Fruit fly (Drosophila melanogaster) whole organism, embryonic: Measurements from ENCODE around the gene CG32645.
A peak's percentile ranks its signal among the peaks of the same experiment; 100 is the strongest.

Experiments used
- Atf6 ChIP-seq: fragments of 200-800 bp; sonication (Bioruptor generic); IDR thresholded peaks from 2 replicates; pipeline ENCODE4 v1.3.6; 2022; ENCODE audit warnings: missing biosample characterization, missing genetic modification characterization
- B-H1 ChIP-seq: fragments of 200-800 bp; sonication (Bioruptor generic); IDR thresholded peaks from 3 replicates; pipeline ENCODE4 v1.3.6; 2022; ENCODE audit warnings: missing biosample characterization, missing genetic modification characterization
- CG10209 ChIP-seq: fragments of 200-800 bp; sonication (Bioruptor generic); optimal IDR thresholded peaks from 3 replicates; lab custom pipeline; 2017; ENCODE audit warnings: missing biosample characterization, mild to moderate bottlenecking, missing genetic modification characterization, missing genetic modification reagents
- CG10321 ChIP-seq: fragments of 200-800 bp; sonication (Bioruptor generic); IDR thresholded peaks from 2 replicates; pipeline ENCODE4 v1.3.6; 2022; ENCODE audit warnings: missing biosample characterization, missing genetic modification characterization
- CG10543 ChIP-seq: fragments of 200-800 bp; sonication (Bioruptor generic); optimal IDR thresholded peaks from 3 replicates; lab custom pipeline; 2017; ENCODE audit warnings: missing biosample characterization, mild to moderate bottlenecking, missing genetic modification characterization, moderate library complexity
- CG11247 ChIP-seq: fragments of 200-800 bp; sonication (Bioruptor generic); IDR thresholded peaks from 2 replicates; pipeline ENCODE4 v1.3.6; 2022; ENCODE audit warnings: missing biosample characterization, missing genetic modification characterization
- CG13424 ChIP-seq: fragments of 200-800 bp; sonication (Bioruptor generic); optimal IDR thresholded peaks from 2 replicates; lab custom pipeline; 2019; ENCODE audit warnings: missing biosample characterization, mild to moderate bottlenecking, missing genetic modification characterization, moderate library complexity
- CG13775 ChIP-seq: fragments of 200-800 bp; sonication (Bioruptor generic); optimal IDR thresholded peaks from 3 replicates; lab custom pipeline; 2017; ENCODE audit warnings: missing biosample characterization, mild to moderate bottlenecking, missing genetic modification characterization
- CG13894 ChIP-seq: fragments of 200-800 bp; sonication (Bioruptor generic); optimal IDR thresholded peaks from 3 replicates; lab custom pipeline; 2018; ENCODE audit warnings: missing biosample characterization, mild to moderate bottlenecking, missing genetic modification characterization, moderate library complexity
- CG14441 ChIP-seq: fragments of 200-800 bp; sonication (Bioruptor generic); IDR thresholded peaks from 2 replicates; pipeline ENCODE4 v1.3.6; 2022; ENCODE audit warnings: missing biosample characterization, missing genetic modification characterization
- CG14667 ChIP-seq: fragments of 200-800 bp; sonication (Bioruptor generic); IDR thresholded peaks from 2 replicates; pipeline ENCODE4 v1.3.6; 2022; ENCODE audit warnings: missing biosample characterization, missing genetic modification characterization
- CG14965 ChIP-seq: fragments of 200-800 bp; sonication (Bioruptor generic); optimal IDR thresholded peaks from 2 replicates; lab custom pipeline; 2016; ENCODE audit warnings: missing biosample characterization, missing genetic modification characterization, borderline replicate concordance
- CG2129 ChIP-seq: fragments of 200-800 bp; sonication (Bioruptor generic); IDR thresholded peaks from 2 replicates; pipeline ENCODE4 v1.3.6; 2022; ENCODE audit warnings: missing biosample characterization, missing genetic modification characterization; ENCODE audit not compliant: partially characterized antibody
- CG3163 ChIP-seq: fragments of 200-800 bp; sonication (Bioruptor generic); optimal IDR thresholded peaks from 3 replicates; lab custom pipeline; 2016; ENCODE audit warnings: missing biosample characterization, missing genetic modification characterization
- CG3838 ChIP-seq: fragments of 200-800 bp; sonication (Bioruptor generic); optimal IDR thresholded peaks from 3 replicates; lab custom pipeline; 2016; ENCODE audit warnings: missing biosample characterization, missing genetic modification characterization
- CG42726 ChIP-seq: fragments of 200-800 bp; sonication (Bioruptor generic); IDR thresholded peaks from 2 replicates; pipeline ENCODE4 v1.3.6; 2022; ENCODE audit warnings: missing biosample characterization, missing genetic modification characterization; ENCODE audit not compliant: partially characterized antibody
- CG4424 ChIP-seq: fragments of 200-800 bp; sonication (Bioruptor generic); optimal IDR thresholded peaks from 3 replicates; lab custom pipeline; 2016; ENCODE audit warnings: missing biosample characterization, missing genetic modification characterization
- CG4730 ChIP-seq: fragments of 200-800 bp; sonication (Bioruptor generic); IDR thresholded peaks from 2 replicates; pipeline ENCODE4 v1.3.6; 2022; ENCODE audit warnings: missing biosample characterization, missing genetic modification characterization
- Dad ChIP-seq: fragments of 200-800 bp; sonication (Bioruptor generic); optimal IDR thresholded peaks from 3 replicates; lab custom pipeline; 2016; ENCODE audit warnings: missing biosample characterization, missing genetic modification characterization
- Dek ChIP-seq: fragments of 200-800 bp; sonication (Bioruptor generic); optimal IDR thresholded peaks from 3 replicates; lab custom pipeline; 2019; ENCODE audit warnings: missing biosample characterization, mild to moderate bottlenecking, missing genetic modification characterization, moderate library complexity
- Dip2 ChIP-seq: fragments of 200-800 bp; sonication (Bioruptor generic); IDR thresholded peaks from 2 replicates; pipeline ENCODE4 v1.3.6; 2022; ENCODE audit warnings: missing biosample characterization, missing genetic modification characterization
- Drgx ChIP-seq: fragments of 200-800 bp; sonication (Bioruptor generic); IDR thresholded peaks from 2 replicates; pipeline ENCODE4 v1.3.6; 2022; ENCODE audit warnings: missing biosample characterization, missing genetic modification characterization
- E2f2 ChIP-seq: fragments of 200-800 bp; sonication (Bioruptor generic); IDR thresholded peaks from 2 replicates; pipeline ENCODE4 v1.3.6; 2022; ENCODE audit warnings: missing biosample characterization, missing genetic modification characterization
- H2.0 ChIP-seq: fragments of 200-800 bp; sonication (Bioruptor generic); IDR thresholded peaks from 2 replicates; pipeline ENCODE4 v1.3.6; 2022; ENCODE audit warnings: missing biosample characterization, missing genetic modification characterization
- HLHmδ ChIP-seq: fragments of 200-800 bp; sonication (Bioruptor generic); optimal IDR thresholded peaks from 2 replicates; lab custom pipeline; 2018; ENCODE audit warnings: missing biosample characterization, mild to moderate bottlenecking, missing genetic modification characterization, moderate library complexity
- Hr78 ChIP-seq, 2 experiments: fragments of 200-800 bp in 1 of 2; fragments of >200 bp in 1 of 2; sonication (Bioruptor generic) in 1 of 2; optimal IDR thresholded peaks; 2 replicates each; lab custom pipeline; 2017 to 2019; ENCODE audit warnings: missing biosample characterization in 2 of 2, missing genetic modification characterization in 2 of 2, mild to moderate bottlenecking in 1 of 2, moderate library complexity in 1 of 2
- Hsf ChIP-seq: fragments of 200-800 bp; sonication (Bioruptor generic); optimal IDR thresholded peaks from 3 replicates; lab custom pipeline; 2016; ENCODE audit warnings: missing biosample characterization, missing genetic modification characterization
- Kr ChIP-seq: fragments of 200-800 bp; sonication (Bioruptor generic); optimal IDR thresholded peaks from 2 replicates; lab custom pipeline; 2017; ENCODE audit warnings: missing biosample characterization, mild to moderate bottlenecking, missing genetic modification characterization
- Nf-YB ChIP-seq: fragments of 200-800 bp; sonication (Bioruptor generic); optimal IDR thresholded peaks from 3 replicates; lab custom pipeline; 2019; ENCODE audit warnings: missing biosample characterization, mild to moderate bottlenecking, missing genetic modification characterization, moderate library complexity
- Nf-YC ChIP-seq: fragments of 200-800 bp; optimal IDR thresholded peaks from 3 replicates; lab custom pipeline; 2019; ENCODE audit warnings: missing biosample characterization, mild to moderate bottlenecking, missing genetic modification characterization, moderate library complexity
- Optix ChIP-seq: fragments of 200-800 bp; sonication (Bioruptor generic); IDR thresholded peaks from 3 replicates; pipeline ENCODE4 v1.3.6; 2022; ENCODE audit warnings: missing biosample characterization, missing genetic modification characterization
- YL-1 ChIP-seq: fragments of 200-800 bp; sonication (Bioruptor generic); optimal IDR thresholded peaks from 3 replicates; lab custom pipeline; 2017; ENCODE audit warnings: missing biosample characterization, mild to moderate bottlenecking, missing genetic modification characterization
- cad ChIP-seq: fragments of >200 bp; optimal IDR thresholded peaks from 2 replicates; lab custom pipeline; 2017; ENCODE audit warnings: missing biosample characterization, missing genetic modification characterization
- cato ChIP-seq: fragments of 200-800 bp; sonication (Bioruptor generic); optimal IDR thresholded peaks from 2 replicates; lab custom pipeline; 2016; ENCODE audit warnings: missing biosample characterization, missing genetic modification characterization, borderline replicate concordance
- corto ChIP-seq: fragments of 200-800 bp; sonication (Bioruptor generic); optimal IDR thresholded peaks from 2 replicates; lab custom pipeline; 2016; ENCODE audit warnings: missing biosample characterization, mild to moderate bottlenecking, missing genetic modification characterization, moderate library complexity
- dpn ChIP-seq, 2 experiments: fragments of 200-800 bp; sonication (Bioruptor generic); optimal IDR thresholded peaks; 3 replicates each; lab custom pipeline; 2016; ENCODE audit warnings: missing biosample characterization in 2 of 2, missing genetic modification characterization in 2 of 2
- en ChIP-seq: fragments of 200-800 bp; sonication (Bioruptor generic); optimal IDR thresholded peaks from 2 replicates; lab custom pipeline; 2016; ENCODE audit warnings: missing biosample characterization, missing genetic modification characterization
- gcm ChIP-seq: fragments of 200-800 bp; sonication (Bioruptor generic); optimal IDR thresholded peaks from 2 replicates; lab custom pipeline; 2019; ENCODE audit warnings: missing biosample characterization, mild to moderate bottlenecking, missing genetic modification characterization, moderate library complexity
- hbn ChIP-seq: fragments of 200-800 bp; sonication (Bioruptor generic); IDR thresholded peaks from 2 replicates; pipeline ENCODE4 v1.3.6; 2022; ENCODE audit warnings: missing biosample characterization, missing genetic modification characterization; ENCODE audit not compliant: partially characterized antibody
- ken ChIP-seq: fragments of 200-800 bp; sonication (Bioruptor generic); IDR thresholded peaks from 3 replicates; pipeline ENCODE4 v1.3.6; 2022; ENCODE audit warnings: missing biosample characterization, missing genetic modification characterization
- lab ChIP-seq: fragments of 200-800 bp; sonication (Bioruptor generic); optimal IDR thresholded peaks from 3 replicates; lab custom pipeline; 2017; ENCODE audit warnings: missing biosample characterization, missing genetic modification characterization, mild to moderate bottlenecking, moderate library complexity, missing genetic modification reagents
- nerfin-1 ChIP-seq: fragments of 200-800 bp; sonication (Bioruptor generic); optimal IDR thresholded peaks from 3 replicates; lab custom pipeline; 2019; ENCODE audit warnings: missing biosample characterization, mild to moderate bottlenecking, missing genetic modification characterization, moderate library complexity
- repo ChIP-seq: fragments of 200-800 bp; sonication (Bioruptor generic); optimal IDR thresholded peaks from 2 replicates; lab custom pipeline; 2016; ENCODE audit warnings: missing biosample characterization, missing genetic modification characterization
- rib ChIP-seq: fragments of 200-800 bp; sonication (Bioruptor generic); IDR thresholded peaks from 2 replicates; pipeline ENCODE4 v1.3.6; 2022; ENCODE audit warnings: missing biosample characterization, missing genetic modification characterization
- sna ChIP-seq: fragments of 200-800 bp; sonication (Bioruptor generic); IDR thresholded peaks from 2 replicates; pipeline ENCODE4 v1.3.6; 2022; ENCODE audit warnings: missing biosample characterization, missing genetic modification characterization; ENCODE audit not compliant: partially characterized antibody
- tx ChIP-seq: fragments of 200-800 bp; sonication (Bioruptor generic); optimal IDR thresholded peaks from 2 replicates; lab custom pipeline; 2016; ENCODE audit warnings: missing biosample characterization, missing genetic modification characterization
- unpg ChIP-seq: fragments of 200-800 bp; sonication (Bioruptor generic); optimal IDR thresholded peaks from 3 replicates; lab custom pipeline; 2018; ENCODE audit warnings: missing biosample characterization, mild to moderate bottlenecking, missing genetic modification characterization, moderate library complexity
- vfl ChIP-seq: fragments of 200-800 bp; sonication (Bioruptor generic); optimal IDR thresholded peaks from 2 replicates; lab custom pipeline; 2016; ENCODE audit warnings: missing biosample characterization, missing genetic modification characterization
- zfh1 ChIP-seq: fragments of 200-800 bp; sonication (Bioruptor generic); IDR thresholded peaks from 3 replicates; pipeline ENCODE4 v1.3.6; 2022; ENCODE audit warnings: missing biosample characterization, missing genetic modification characterization

The CG32645 gene

dm6 chrX:13131063-13131773, 7.8 kb upstream of the CG32645 start:
- TF ChIP-seq CG13894 (tag; lab: Kevin White, UChicago) (peak; percentile 99), hbn (no peak; the same call in 1 of the 2 replicates), Kr (GFP tag; lab: Kevin White, UChicago) (peak; percentile 82), ken (GFP tag; lab: Robert Waterston, UW) (peak; percentile 99), CG4730 (peak; percentile 99), CG14441 (GFP tag; lab: Robert Waterston, UW) (peak; percentile 99), Optix (GFP tag; lab: Robert Waterston, UW) (peak; percentile 99), CG14667 (peak; percentile 99), CG3163 (peak; percentile 97), CG3838 (GFP tag; lab: Kevin White, UChicago) (peak; percentile 97), unpg (peak; percentile 98), Dad (GFP tag; lab: Kevin White, UChicago) (peak; percentile 99), H2.0 (GFP tag; lab: Robert Waterston, UW) (peak; percentile 99), Nf-YC (tag; lab: Kevin White, UChicago) (peak; percentile 89), Atf6 (GFP tag; lab: Robert Waterston, UW) (peak; percentile 99), nerfin-1 (tag; lab: Kevin White, UChicago) (peak; percentile 95), dpn (GFP tag; optimal IDR thresholded peaks at IDR 0.05; lab: Kevin White, UChicago) (peak; percentile 99 to 100), CG42726 (GFP tag; lab: Robert Waterston, UW) (peak; percentile 3; the same call in 1 of the 2 replicates), tx (peak; percentile 99), lab (GFP tag; lab: Kevin White, UChicago) (peak; percentile 100), Dek (tag; lab: Kevin White, UChicago) (peak; percentile 99), HLHmδ (peak; percentile 58), rib (GFP tag; lab: Robert Waterston, UW) (peak; percentile 99), Drgx (GFP tag; lab: Robert Waterston, UW) (peak; percentile 100), cato (GFP tag; lab: Kevin White, UChicago) (peak; percentile 96), CG2129 (GFP tag; lab: Robert Waterston, UW) (no peak), gcm (GFP tag; lab: Kevin White, UChicago) (peak; percentile 97), Dip2 (GFP tag; lab: Robert Waterston, UW) (peak; percentile 67), CG10209 (peak; percentile 99), Hsf (GFP tag; lab: Kevin White, UChicago) (peak; percentile 99), zfh1 (GFP tag; lab: Robert Waterston, UW) (peak; percentile 100), E2f2 (peak; percentile 89), CG14965 (GFP tag; lab: Kevin White, UChicago) (peak; percentile 90), YL-1 (GFP tag; lab: Kevin White, UChicago) (peak; percentile 95), CG11247 (GFP tag; lab: Robert Waterston, UW) (peak; percentile 99), CG13424 (tag; lab: Kevin White, UChicago) (peak; percentile 98), repo (GFP tag; lab: Kevin White, UChicago) (peak; percentile 99), CG10543 (peak; percentile 99), corto (GFP tag; lab: Kevin White, UChicago) (peak; percentile 92), CG13775 (GFP tag; lab: Kevin White, UChicago) (peak; percentile 97), Hr78 (GFP tag; optimal IDR thresholded peaks at IDR 0.05; lab: Kevin White, UChicago) (peak in 1 of 2 experiments; percentile 87), CG4424 (peak; percentile 99), CG10321 (GFP tag; lab: Robert Waterston, UW) (peak; percentile 89), sna (peak; percentile 74), B-H1 (GFP tag; lab: Robert Waterston, UW) (peak; percentile 99), vfl (GFP tag; lab: Kevin White, UChicago) (peak; percentile 99), en (GFP tag; lab: Kevin White, UChicago) (peak; percentile 97), cad (no peak), Nf-YB (GFP tag; lab: Kevin White, UChicago) (peak; percentile 87)
